Fruit fly (Drosophila melanogaster) whole organism, prepupa: ENCODE results near the gene c11.1.

ENCODE experiments used
- CG10631 ChIP-seq: fragments of 200-800 bp; sonication (Bioruptor generic); optimal IDR thresholded peaks from 2 replicates; lab custom pipeline; 2016; ENCODE audit warnings: missing biosample characterization, missing genetic modification characterization
- CG15336 ChIP-seq: fragments of 200-800 bp; sonication (Bioruptor generic); IDR thresholded peaks from 2 replicates; pipeline ENCODE4 v1.3.6; 2022; ENCODE audit warnings: missing biosample characterization, missing genetic modification characterization
- CG1621 ChIP-seq: fragments of 200-800 bp; sonication (Bioruptor generic); optimal IDR thresholded peaks from 3 replicates; lab custom pipeline; 2018; ENCODE audit warnings: missing biosample characterization, mild to moderate bottlenecking, missing genetic modification characterization
- CG16779 ChIP-seq: fragments of 200-800 bp; sonication (Bioruptor generic); optimal IDR thresholded peaks from 3 replicates; lab custom pipeline; 2017; ENCODE audit warnings: missing biosample characterization, mild to moderate bottlenecking, missing genetic modification characterization
- CG3032 ChIP-seq: fragments of 200-800 bp; optimal IDR thresholded peaks from 2 replicates; lab custom pipeline; 2019; ENCODE audit warnings: missing biosample characterization, mild to moderate bottlenecking, missing genetic modification characterization, moderate library complexity
- CG31627 ChIP-seq: fragments of 200-800 bp; sonication (Bioruptor generic); optimal IDR thresholded peaks from 3 replicates; lab custom pipeline; 2016; ENCODE audit warnings: missing biosample characterization, missing genetic modification characterization
- CG32006 ChIP-seq: fragments of 200-800 bp; sonication (Bioruptor generic); optimal IDR thresholded peaks from 3 replicates; lab custom pipeline; 2017; ENCODE audit warnings: missing biosample characterization, mild to moderate bottlenecking, missing genetic modification characterization
- CG34406 ChIP-seq: fragments of 200-800 bp; sonication (Bioruptor generic); optimal IDR thresholded peaks from 3 replicates; lab custom pipeline; 2016; ENCODE audit warnings: missing biosample characterization, missing genetic modification characterization
- CG4318 ChIP-seq: fragments of 200-800 bp; sonication (Bioruptor generic); optimal IDR thresholded peaks from 3 replicates; lab custom pipeline; 2017; ENCODE audit warnings: missing biosample characterization, mild to moderate bottlenecking, missing genetic modification characterization
- CG6808 ChIP-seq: fragments of 200-800 bp; sonication (Bioruptor generic); optimal IDR thresholded peaks from 3 replicates; lab custom pipeline; 2017; ENCODE audit warnings: missing biosample characterization, missing genetic modification characterization, mild to moderate bottlenecking, moderate library complexity, missing genetic modification reagents
- CG7368 ChIP-seq: fragments of 200-800 bp; sonication (Bioruptor generic); optimal IDR thresholded peaks from 3 replicates; lab custom pipeline; 2016; ENCODE audit warnings: missing biosample characterization, missing genetic modification characterization
- CG8119 ChIP-seq: fragments of 200-800 bp; sonication (Bioruptor generic); IDR thresholded peaks from 3 replicates; pipeline ENCODE4 v1.3.6; 2022; ENCODE audit warnings: missing biosample characterization, missing genetic modification characterization
- CG9139 ChIP-seq: fragments of 200-800 bp; sonication (Bioruptor generic); optimal IDR thresholded peaks from 3 replicates; lab custom pipeline; 2017; ENCODE audit warnings: missing biosample characterization, mild to moderate bottlenecking, missing genetic modification characterization
- Eip75B ChIP-seq: fragments of 200-800 bp; sonication (Bioruptor generic); optimal IDR thresholded peaks from 3 replicates; lab custom pipeline; 2016; ENCODE audit warnings: missing biosample characterization, missing genetic modification characterization
- Eip78C ChIP-seq: fragments of 200-800 bp; sonication (Bioruptor generic); peaks from one replicate; lab custom pipeline; 2016; ENCODE audit warnings: missing biosample characterization, missing genetic modification characterization
- Ets21C ChIP-seq: fragments of 200-800 bp; sonication (Bioruptor generic); optimal IDR thresholded peaks from 3 replicates; lab custom pipeline; 2016; ENCODE audit warnings: missing biosample characterization, missing genetic modification characterization
- Ets96B ChIP-seq: fragments of 200-800 bp; optimal IDR thresholded peaks from 2 replicates; lab custom pipeline; 2019; ENCODE audit warnings: missing biosample characterization, mild to moderate bottlenecking, missing genetic modification characterization, moderate library complexity
- Hr38 ChIP-seq: sonication (Bioruptor generic); optimal IDR thresholded peaks from 2 replicates; lab custom pipeline; 2016; ENCODE audit warnings: missing biosample characterization, missing genetic modification characterization
- Hr39 ChIP-seq: fragments of 200-800 bp; sonication (Bioruptor generic); optimal IDR thresholded peaks from 2 replicates; lab custom pipeline; 2016; ENCODE audit warnings: missing biosample characterization, missing genetic modification characterization
- Hr4 ChIP-seq: fragments of 200-800 bp; sonication (Bioruptor generic); optimal IDR thresholded peaks from 3 replicates; lab custom pipeline; 2016; ENCODE audit warnings: missing biosample characterization, missing genetic modification characterization
- Met ChIP-seq: fragments of 200-800 bp; sonication (Bioruptor generic); optimal IDR thresholded peaks from 3 replicates; lab custom pipeline; 2016; ENCODE audit warnings: missing biosample characterization, missing genetic modification characterization
- Smox ChIP-seq: fragments of 200-800 bp; sonication (Bioruptor generic); optimal IDR thresholded peaks from 3 replicates; lab custom pipeline; 2016; ENCODE audit warnings: missing biosample characterization, missing genetic modification characterization
- Sox102F ChIP-seq: fragments of 200-800 bp; sonication (Bioruptor generic); optimal IDR thresholded peaks from 2 replicates; lab custom pipeline; 2016; ENCODE audit warnings: missing biosample characterization, mild to moderate bottlenecking, missing genetic modification characterization
- Sox14 ChIP-seq: fragments of 200-800 bp; sonication (Bioruptor generic); optimal IDR thresholded peaks from 3 replicates; lab custom pipeline; 2016; ENCODE audit warnings: missing biosample characterization, missing genetic modification characterization
- achi ChIP-seq: fragments of 200-800 bp; sonication (Bioruptor generic); optimal IDR thresholded peaks from 3 replicates; lab custom pipeline; 2016; ENCODE audit warnings: missing biosample characterization, missing genetic modification characterization
- acj6 ChIP-seq: fragments of 200-800 bp; sonication (Bioruptor generic); optimal IDR thresholded peaks from 3 replicates; lab custom pipeline; 2016; ENCODE audit warnings: missing biosample characterization, missing genetic modification characterization
- cyc ChIP-seq: fragments of 200-800 bp; sonication (Bioruptor generic); optimal IDR thresholded peaks from 3 replicates; lab custom pipeline; 2016; ENCODE audit warnings: missing biosample characterization, missing genetic modification characterization
- dsx ChIP-seq: fragments of 200-800 bp; optimal IDR thresholded peaks from 3 replicates; lab custom pipeline; 2019; ENCODE audit warnings: missing biosample characterization, mild to moderate bottlenecking, missing genetic modification characterization, moderate library complexity; ENCODE audit not compliant: poor library complexity, severe bottlenecking
- esn ChIP-seq: fragments of 200-800 bp; sonication (Bioruptor generic); optimal IDR thresholded peaks from 2 replicates; lab custom pipeline; 2016; ENCODE audit warnings: missing biosample characterization, mild to moderate bottlenecking, missing genetic modification characterization, moderate library complexity
- fd85E ChIP-seq: fragments of 200-800 bp; sonication (Bioruptor generic); optimal IDR thresholded peaks from 3 replicates; lab custom pipeline; 2016; ENCODE audit warnings: missing biosample characterization, missing genetic modification characterization
- lz ChIP-seq: fragments of 200-800 bp; sonication (Bioruptor generic); optimal IDR thresholded peaks from 3 replicates; lab custom pipeline; 2016; ENCODE audit warnings: missing biosample characterization, missing genetic modification characterization
- pdm3 ChIP-seq: fragments of 200-800 bp; sonication (Bioruptor generic); optimal IDR thresholded peaks from 3 replicates; lab custom pipeline; 2016; ENCODE audit warnings: missing biosample characterization, missing genetic modification characterization
- salr ChIP-seq, 2 experiments: fragments of 200-800 bp; sonication (Bioruptor generic); optimal IDR thresholded peaks; 3 replicates each; lab custom pipeline; 2016 to 2018; ENCODE audit warnings: missing biosample characterization in 2 of 2, missing genetic modification characterization in 2 of 2, mild to moderate bottlenecking in 1 of 2
- svp ChIP-seq: fragments of 200-800 bp; sonication (Bioruptor generic); peaks from one replicate; lab custom pipeline; 2016; ENCODE audit warnings: missing biosample characterization, missing genetic modification characterization
- topi ChIP-seq: fragments of 200-800 bp; sonication (Bioruptor generic); optimal IDR thresholded peaks from 3 replicates; lab custom pipeline; 2016; ENCODE audit warnings: missing biosample characterization, missing genetic modification characterization

Gene c11.1

dm6 chrX:9282783-9283289 lies at the start of gene c11.1:
c11.1 (minus strand) TSS chrX:9283117.
- TF ChIP-seq Sox14 (GFP tag; lab: Kevin White, UChicago) (peak; percentile 37), Ets21C (GFP tag; lab: Kevin White, UChicago) (no peak), Eip78C (GFP tag; lab: Kevin White, UChicago) (peak; percentile 29), CG9139 (GFP tag; lab: Kevin White, UChicago) (no peak), CG8119 (GFP tag; lab: Robert Waterston, UW) (0 out of 3 replicates have a peak, but pooled peaks have one; percentile 17), CG6808 (peak; percentile 64), CG16779 (tag; lab: Kevin White, UChicago) (no peak), esn (GFP tag; lab: Kevin White, UChicago) (peak; percentile 22), CG15336 (0 out of 2 replicates have a peak, but pooled peaks have one; percentile 33)

dm6 chrX:9332208-9332607 lies 49.3 kb upstream of the c11.1 start:
- TF ChIP-seq svp (GFP tag; lab: Kevin White, UChicago): no peak
- TF ChIP-seq CG15336: no peak
- peak; percentile 55 for TF ChIP-seq CG32006 (GFP tag; lab: Kevin White, UChicago)
- TF ChIP-seq dsx (GFP tag; lab: Kevin White, UChicago): no peak
- TF ChIP-seq CG7368 (GFP tag; lab: Kevin White, UChicago): no peak
- TF ChIP-seq CG8119 (GFP tag; lab: Robert Waterston, UW): 0 out of 3 replicates have a peak, but pooled peaks have one; percentile 25
- TF ChIP-seq esn (GFP tag; lab: Kevin White, UChicago): no peak
- TF ChIP-seq pdm3: no peak

- TF ChIP-seq cyc (GFP tag; lab: Kevin White, UChicago) (no peak), Ets96B (no peak), acj6 (GFP tag; lab: Kevin White, UChicago) (no peak)
Measured at dm6 chrX:9330387-9330786, 47.5 kb upstream of the c11.1 start, which contains the start of gene CG34450. CG34450 (minus strand) TSS chrX:9330487.

dm6 chrX:9319140-9319539 lies 36.2 kb upstream of the c11.1 start, which contains the start of the genes c12.1 and c12.2:
c12.1 (minus strand) TSS chrX:9319223.
c12.2 (plus strand) TSS chrX:9319359.
- no peak for TF ChIP-seq fd85E (GFP tag; lab: Kevin White, UChicago)
- TF ChIP-seq acj6 (GFP tag; lab: Kevin White, UChicago): no peak
- TF ChIP-seq salr (GFP tag; optimal IDR thresholded peaks at IDR 0.05; lab: Kevin White, UChicago): no peak
- TF ChIP-seq Sox14 (GFP tag; lab: Kevin White, UChicago): peak; percentile 71
- TF ChIP-seq achi: no peak
- no peak for TF ChIP-seq CG3032 (tag; lab: Kevin White, UChicago)
- TF ChIP-seq CG6808: peak; percentile 100

- TF ChIP-seq pdm3 (peak; percentile 10), cyc (GFP tag; lab: Kevin White, UChicago) (peak; percentile 40), lz (GFP tag; lab: Kevin White, UChicago) (peak; percentile 64), svp (GFP tag; lab: Kevin White, UChicago) (peak; percentile 80), Sox14 (GFP tag; lab: Kevin White, UChicago) (peak; percentile 13), CG4318 (GFP tag; lab: Kevin White, UChicago) (no peak), Hr4 (GFP tag; lab: Kevin White, UChicago) (no peak), Met (peak; percentile 30), topi (GFP tag; lab: Kevin White, UChicago) (peak; percentile 25), CG10631 (no peak), Ets21C (GFP tag; lab: Kevin White, UChicago) (no peak), Hr38 (GFP tag; lab: Kevin White, UChicago) (no peak), Eip75B (GFP tag; lab: Kevin White, UChicago) (no peak), Ets96B (peak; percentile 18), CG6808 (peak; percentile 9), CG31627 (GFP tag; lab: Kevin White, UChicago) (peak; percentile 38), Sox102F (GFP tag; lab: Kevin White, UChicago) (peak; percentile 14), Eip78C (GFP tag; lab: Kevin White, UChicago) (peak; percentile 72), CG1621 (peak; percentile 6), Hr39 (GFP tag; lab: Kevin White, UChicago) (peak; percentile 44), CG7368 (GFP tag; lab: Kevin White, UChicago) (no peak), esn (GFP tag; lab: Kevin White, UChicago) (peak; percentile 21), CG34406 (GFP tag; lab: Kevin White, UChicago) (no peak), CG32006 (GFP tag; lab: Kevin White, UChicago) (no peak), Smox (peak; percentile 28)
Measured at dm6 chrX:9317100-9317499, 34.2 kb upstream of the c11.1 start.
